Fruit fly (Drosophila melanogaster): ENCODE results near the gene CG42718.

DNA sequence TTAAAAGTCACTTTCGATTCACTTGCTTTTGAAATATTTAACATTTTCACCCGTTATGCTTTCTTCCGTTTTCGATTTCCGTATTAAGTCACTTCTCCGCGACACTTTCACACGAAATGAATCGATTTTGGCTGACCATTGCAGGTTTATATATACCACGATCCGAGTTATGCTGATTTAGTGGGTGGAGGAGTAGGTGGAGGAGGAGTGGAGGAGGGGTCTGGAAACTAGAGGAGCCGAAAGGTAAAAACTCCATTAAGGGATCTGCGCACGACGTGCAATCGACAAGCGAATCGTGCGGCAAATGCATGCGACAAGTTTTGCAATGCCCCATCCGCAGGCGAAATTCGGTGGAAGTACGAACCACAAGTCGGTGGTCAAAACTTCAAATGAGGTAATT lies 30.2 kb downstream of the CG42718 start, which contains the start of gene CG13045:
- TF ChIP-seq Ets21C (GFP tag; optimal IDR thresholded peaks at IDR 0.05), result no peak
- TF ChIP-seq CG4318 (GFP tag; optimal IDR thresholded peaks at IDR 0.05), result no peak
- TF ChIP-seq Gug (GFP tag; IDR thresholded peaks at IDR 0.05), result no peak
- TF ChIP-seq CG31627 (GFP tag; optimal IDR thresholded peaks at IDR 0.05), result no peak

Measured in whole organism, prepupa.